Fruit fly (Drosophila melanogaster) whole organism, wandering third instar larva: Measurements from ENCODE around the gene CCT6.
"Not testable (repeated sequence)": the region's sequence is repeated elsewhere in the genome, so short reads cannot be mapped to it uniquely, and the experiment has no call there.

ENCODE experiments used
- GATAd ChIP-seq: sonication (Bioruptor generic); optimal IDR thresholded peaks from 2 replicates; lab custom pipeline; 2016; ENCODE audit warnings: missing biosample characterization, missing genetic modification characterization
- Hr83 ChIP-seq: fragments of 200-300 bp; sonication (Bioruptor generic); optimal IDR thresholded peaks from 2 replicates; lab custom pipeline; 2016; ENCODE audit warnings: missing biosample characterization, mild to moderate bottlenecking, missing genetic modification characterization, moderate library complexity; ENCODE audit not compliant: poor library complexity, severe bottlenecking
- Myc ChIP-seq: fragments of >200 bp; optimal IDR thresholded peaks from 2 replicates; lab custom pipeline; 2017
- OdsH ChIP-seq: fragments of 200-800 bp; sonication (Bioruptor generic); optimal IDR thresholded peaks from 2 replicates; lab custom pipeline; 2016; ENCODE audit warnings: missing biosample characterization, mild to moderate bottlenecking, missing genetic modification characterization
- br ChIP-seq: fragments of 200-800 bp; sonication (Bioruptor generic); optimal IDR thresholded peaks from 2 replicates; lab custom pipeline; 2016; ENCODE audit warnings: missing biosample characterization, missing genetic modification characterization
- h ChIP-seq: fragments of 200-800 bp; sonication (Bioruptor generic); optimal IDR thresholded peaks from 3 replicates; lab custom pipeline; 2016; ENCODE audit warnings: missing biosample characterization, mild to moderate bottlenecking, missing genetic modification characterization
- psq ChIP-seq: fragments of 200-800 bp; sonication (Bioruptor generic); optimal IDR thresholded peaks from 3 replicates; lab custom pipeline; 2017; ENCODE audit warnings: missing biosample characterization, mild to moderate bottlenecking, missing genetic modification characterization, moderate library complexity
- usp ChIP-seq: fragments of >200 bp; optimal IDR thresholded peaks from 2 replicates; lab custom pipeline; 2017; ENCODE audit warnings: missing biosample characterization, missing genetic modification characterization

dm6 chrX:15795951-15796443, 49.5 kb downstream of the CCT6 start, which contains the start of gene sordd1:
- TF ChIP-seq usp (GFP tag; lab: Kevin White, UChicago); h (GFP tag; lab: Kevin White, UChicago); OdsH; GATAd; psq (GFP tag; lab: Kevin White, UChicago); Hr83; Myc (lab: Kevin White, UChicago); br (GFP tag; lab: Kevin White, UChicago): not testable (repeated sequence)
